Fruit fly (Drosophila melanogaster) whole organism, adult: ENCODE results near the gene CG6287.

Experiments
- CG12768 ChIP-seq: fragments of 200-800 bp; sonication (Bioruptor generic); optimal IDR thresholded peaks from 2 replicates; lab custom pipeline; 2017; ENCODE audit warnings: missing biosample characterization, missing genetic modification characterization, mild to moderate bottlenecking, moderate library complexity, missing genetic modification reagents
- CG14711 ChIP-seq: fragments of 200-800 bp; sonication (Bioruptor generic); optimal IDR thresholded peaks from 2 replicates; lab custom pipeline; 2018; ENCODE audit warnings: missing biosample characterization, mild to moderate bottlenecking, missing genetic modification characterization, moderate library complexity
- CG33017 ChIP-seq: fragments of 200-800 bp; sonication (Bioruptor generic); optimal IDR thresholded peaks from 2 replicates; lab custom pipeline; 2018; ENCODE audit warnings: missing biosample characterization, mild to moderate bottlenecking, missing genetic modification characterization, moderate library complexity
- CG5204 ChIP-seq: fragments of 200-800 bp; sonication (Bioruptor generic); optimal IDR thresholded peaks from 2 replicates; lab custom pipeline; 2016; ENCODE audit warnings: missing biosample characterization, missing genetic modification characterization
- CG7101 ChIP-seq: fragments of 200-800 bp; sonication (Bioruptor generic); optimal IDR thresholded peaks from 2 replicates; lab custom pipeline; 2018; ENCODE audit warnings: missing biosample characterization, mild to moderate bottlenecking, missing genetic modification characterization, moderate library complexity
- Clk ChIP-seq: fragments of 200-800 bp; sonication (Bioruptor generic); optimal IDR thresholded peaks from 2 replicates; lab custom pipeline; 2017; ENCODE audit warnings: missing biosample characterization, missing genetic modification characterization
- cnc ChIP-seq, 2 experiments: fragments of >200 bp; optimal IDR thresholded peaks; 2 replicates each; lab custom pipeline; 2017
- ovo ChIP-seq: fragments of 200-800 bp; sonication (Bioruptor generic); optimal IDR thresholded peaks from 2 replicates; lab custom pipeline; 2016; ENCODE audit warnings: missing biosample characterization, missing genetic modification characterization

- no peak for TF ChIP-seq Clk (GFP tag; lab: Kevin White, UChicago)
- TF ChIP-seq CG33017 (tag; lab: Kevin White, UChicago) = no peak
- no peak for TF ChIP-seq cnc (optimal IDR thresholded peaks at IDR 0.05; lab: Kevin White, UChicago)
- no peak for TF ChIP-seq CG14711 (tag; lab: Kevin White, UChicago)
- TF ChIP-seq CG12768 (GFP tag; lab: Kevin White, UChicago) = no peak
- no peak for TF ChIP-seq CG7101 (tag; lab: Kevin White, UChicago)
- no peak for TF ChIP-seq CG5204 (GFP tag; lab: Kevin White, UChicago)
- no peak for TF ChIP-seq ovo (GFP tag; lab: Kevin White, UChicago)
These were observed 37.2 kb upstream of the CG6287 start for dm6 chr2L:11192691-11193090.
